Fruit fly (Drosophila melanogaster) whole organism, prepupa: ENCODE data around the gene CG42238.

ENCODE experiments used
- CG10631 ChIP-seq: fragments of 200-800 bp; sonication (Bioruptor generic); optimal IDR thresholded peaks from 2 replicates; lab custom pipeline; 2016; ENCODE audit warnings: missing biosample characterization, missing genetic modification characterization
- CG10669 ChIP-seq: fragments of 200-800 bp; sonication (Bioruptor generic); optimal IDR thresholded peaks from 3 replicates; lab custom pipeline; 2018; ENCODE audit warnings: missing biosample characterization, mild to moderate bottlenecking, missing genetic modification characterization, moderate library complexity
- CG11294 ChIP-seq: fragments of 200-800 bp; sonication (Bioruptor generic); IDR thresholded peaks from 2 replicates; pipeline ENCODE4 v1.3.6; 2022; ENCODE audit warnings: missing biosample characterization, missing genetic modification characterization
- CG11762 ChIP-seq: fragments of 200-800 bp; sonication (Bioruptor generic); optimal IDR thresholded peaks from 3 replicates; lab custom pipeline; 2016; ENCODE audit warnings: missing biosample characterization, missing genetic modification characterization; ENCODE audit not compliant: insufficient read depth
- CG11902 ChIP-seq: fragments of 200-800 bp; sonication (Bioruptor generic); optimal IDR thresholded peaks from 3 replicates; lab custom pipeline; 2016; ENCODE audit warnings: missing biosample characterization, missing genetic modification characterization
- CG15336 ChIP-seq: fragments of 200-800 bp; sonication (Bioruptor generic); IDR thresholded peaks from 2 replicates; pipeline ENCODE4 v1.3.6; 2022; ENCODE audit warnings: missing biosample characterization, missing genetic modification characterization
- CG16779 ChIP-seq: fragments of 200-800 bp; sonication (Bioruptor generic); optimal IDR thresholded peaks from 3 replicates; lab custom pipeline; 2017; ENCODE audit warnings: missing biosample characterization, mild to moderate bottlenecking, missing genetic modification characterization
- CG31627 ChIP-seq: fragments of 200-800 bp; sonication (Bioruptor generic); optimal IDR thresholded peaks from 3 replicates; lab custom pipeline; 2016; ENCODE audit warnings: missing biosample characterization, missing genetic modification characterization
- CG32006 ChIP-seq: fragments of 200-800 bp; sonication (Bioruptor generic); optimal IDR thresholded peaks from 3 replicates; lab custom pipeline; 2017; ENCODE audit warnings: missing biosample characterization, mild to moderate bottlenecking, missing genetic modification characterization
- CG34406 ChIP-seq: fragments of 200-800 bp; sonication (Bioruptor generic); optimal IDR thresholded peaks from 3 replicates; lab custom pipeline; 2016; ENCODE audit warnings: missing biosample characterization, missing genetic modification characterization
- CG3919 ChIP-seq: fragments of 200-800 bp; sonication (Bioruptor generic); optimal IDR thresholded peaks from 3 replicates; lab custom pipeline; 2016; ENCODE audit warnings: missing biosample characterization, missing genetic modification characterization
- CG4318 ChIP-seq: fragments of 200-800 bp; sonication (Bioruptor generic); optimal IDR thresholded peaks from 3 replicates; lab custom pipeline; 2017; ENCODE audit warnings: missing biosample characterization, mild to moderate bottlenecking, missing genetic modification characterization
- CG6276 ChIP-seq: fragments of 200-800 bp; sonication (Bioruptor generic); optimal IDR thresholded peaks from 2 replicates; lab custom pipeline; 2017; ENCODE audit warnings: missing biosample characterization, mild to moderate bottlenecking, missing genetic modification characterization
- CG6792 ChIP-seq: fragments of 200-800 bp; sonication (Bioruptor generic); optimal IDR thresholded peaks from 3 replicates; lab custom pipeline; 2016; ENCODE audit warnings: missing biosample characterization, missing genetic modification characterization
- CG6808 ChIP-seq: fragments of 200-800 bp; sonication (Bioruptor generic); optimal IDR thresholded peaks from 3 replicates; lab custom pipeline; 2017; ENCODE audit warnings: missing biosample characterization, missing genetic modification characterization, mild to moderate bottlenecking, moderate library complexity, missing genetic modification reagents
- CG6854 ChIP-seq: fragments of 200-800 bp; sonication (Bioruptor generic); optimal IDR thresholded peaks from 2 replicates; lab custom pipeline; 2017; ENCODE audit warnings: missing biosample characterization, mild to moderate bottlenecking, missing genetic modification characterization
- CG7368 ChIP-seq: fragments of 200-800 bp; sonication (Bioruptor generic); optimal IDR thresholded peaks from 3 replicates; lab custom pipeline; 2016; ENCODE audit warnings: missing biosample characterization, missing genetic modification characterization
- CG8119 ChIP-seq: fragments of 200-800 bp; sonication (Bioruptor generic); IDR thresholded peaks from 3 replicates; pipeline ENCODE4 v1.3.6; 2022; ENCODE audit warnings: missing biosample characterization, missing genetic modification characterization
- CG8319 ChIP-seq: fragments of 200-800 bp; sonication (Bioruptor generic); optimal IDR thresholded peaks from 3 replicates; lab custom pipeline; 2016; ENCODE audit warnings: missing biosample characterization, missing genetic modification characterization
- CG8632 ChIP-seq: fragments of 200-800 bp; sonication (Bioruptor generic); optimal IDR thresholded peaks from 3 replicates; lab custom pipeline; 2016; ENCODE audit warnings: missing biosample characterization, missing genetic modification characterization
- CG9139 ChIP-seq: fragments of 200-800 bp; sonication (Bioruptor generic); optimal IDR thresholded peaks from 3 replicates; lab custom pipeline; 2017; ENCODE audit warnings: missing biosample characterization, mild to moderate bottlenecking, missing genetic modification characterization
- Eip75B ChIP-seq: fragments of 200-800 bp; sonication (Bioruptor generic); optimal IDR thresholded peaks from 3 replicates; lab custom pipeline; 2016; ENCODE audit warnings: missing biosample characterization, missing genetic modification characterization
- Eip78C ChIP-seq: fragments of 200-800 bp; sonication (Bioruptor generic); peaks from one replicate; lab custom pipeline; 2016; ENCODE audit warnings: missing biosample characterization, missing genetic modification characterization
- Ets21C ChIP-seq: fragments of 200-800 bp; sonication (Bioruptor generic); optimal IDR thresholded peaks from 3 replicates; lab custom pipeline; 2016; ENCODE audit warnings: missing biosample characterization, missing genetic modification characterization
- Ets96B ChIP-seq: fragments of 200-800 bp; optimal IDR thresholded peaks from 2 replicates; lab custom pipeline; 2019; ENCODE audit warnings: missing biosample characterization, mild to moderate bottlenecking, missing genetic modification characterization, moderate library complexity
- Gug ChIP-seq: fragments of 200-800 bp; sonication (Bioruptor generic); IDR thresholded peaks from 2 replicates; pipeline ENCODE4 v1.3.6; 2022; ENCODE audit warnings: missing biosample characterization, missing genetic modification characterization
- Hr38 ChIP-seq: sonication (Bioruptor generic); optimal IDR thresholded peaks from 2 replicates; lab custom pipeline; 2016; ENCODE audit warnings: missing biosample characterization, missing genetic modification characterization
- Hr39 ChIP-seq: fragments of 200-800 bp; sonication (Bioruptor generic); optimal IDR thresholded peaks from 2 replicates; lab custom pipeline; 2016; ENCODE audit warnings: missing biosample characterization, missing genetic modification characterization
- Hr4 ChIP-seq: fragments of 200-800 bp; sonication (Bioruptor generic); optimal IDR thresholded peaks from 3 replicates; lab custom pipeline; 2016; ENCODE audit warnings: missing biosample characterization, missing genetic modification characterization
- Lpt ChIP-seq: fragments of 200-800 bp; sonication (Bioruptor generic); optimal IDR thresholded peaks from 3 replicates; lab custom pipeline; 2016; ENCODE audit warnings: missing biosample characterization, missing genetic modification characterization
- Met ChIP-seq: fragments of 200-800 bp; sonication (Bioruptor generic); optimal IDR thresholded peaks from 3 replicates; lab custom pipeline; 2016; ENCODE audit warnings: missing biosample characterization, missing genetic modification characterization
- OdsH ChIP-seq: fragments of 200-800 bp; sonication (Bioruptor generic); optimal IDR thresholded peaks from 3 replicates; lab custom pipeline; 2016; ENCODE audit warnings: missing biosample characterization, missing genetic modification characterization
- Smox ChIP-seq: fragments of 200-800 bp; sonication (Bioruptor generic); optimal IDR thresholded peaks from 3 replicates; lab custom pipeline; 2016; ENCODE audit warnings: missing biosample characterization, missing genetic modification characterization
- Sox102F ChIP-seq: fragments of 200-800 bp; sonication (Bioruptor generic); optimal IDR thresholded peaks from 2 replicates; lab custom pipeline; 2016; ENCODE audit warnings: missing biosample characterization, mild to moderate bottlenecking, missing genetic modification characterization
- Sox14 ChIP-seq: fragments of 200-800 bp; sonication (Bioruptor generic); optimal IDR thresholded peaks from 3 replicates; lab custom pipeline; 2016; ENCODE audit warnings: missing biosample characterization, missing genetic modification characterization
- Sox15 ChIP-seq: fragments of 200-800 bp; sonication (Bioruptor generic); optimal IDR thresholded peaks from 3 replicates; lab custom pipeline; 2016; ENCODE audit warnings: missing biosample characterization, missing genetic modification characterization
- achi ChIP-seq: fragments of 200-800 bp; sonication (Bioruptor generic); optimal IDR thresholded peaks from 3 replicates; lab custom pipeline; 2016; ENCODE audit warnings: missing biosample characterization, missing genetic modification characterization
- acj6 ChIP-seq: fragments of 200-800 bp; sonication (Bioruptor generic); optimal IDR thresholded peaks from 3 replicates; lab custom pipeline; 2016; ENCODE audit warnings: missing biosample characterization, missing genetic modification characterization
- cyc ChIP-seq: fragments of 200-800 bp; sonication (Bioruptor generic); optimal IDR thresholded peaks from 3 replicates; lab custom pipeline; 2016; ENCODE audit warnings: missing biosample characterization, missing genetic modification characterization
- dac ChIP-seq: fragments of 200-800 bp; sonication (Bioruptor generic); optimal IDR thresholded peaks from 2 replicates; lab custom pipeline; 2017; ENCODE audit warnings: missing biosample characterization, mild to moderate bottlenecking, missing genetic modification characterization
- dsx ChIP-seq: fragments of 200-800 bp; optimal IDR thresholded peaks from 3 replicates; lab custom pipeline; 2019; ENCODE audit warnings: missing biosample characterization, mild to moderate bottlenecking, missing genetic modification characterization, moderate library complexity; ENCODE audit not compliant: poor library complexity, severe bottlenecking
- eg ChIP-seq: fragments of 200-800 bp; sonication (Bioruptor generic); IDR thresholded peaks from 3 replicates; pipeline ENCODE4 v1.3.6; 2022; ENCODE audit warnings: missing biosample characterization, missing genetic modification characterization
- esn ChIP-seq: fragments of 200-800 bp; sonication (Bioruptor generic); optimal IDR thresholded peaks from 2 replicates; lab custom pipeline; 2016; ENCODE audit warnings: missing biosample characterization, mild to moderate bottlenecking, missing genetic modification characterization, moderate library complexity
- fd59A ChIP-seq: fragments of 200-800 bp; sonication (Bioruptor generic); optimal IDR thresholded peaks from 2 replicates; lab custom pipeline; 2017; ENCODE audit warnings: missing biosample characterization, mild to moderate bottlenecking, missing genetic modification characterization, missing genetic modification reagents
- fkh ChIP-seq: fragments of 200-800 bp; sonication (Bioruptor generic); optimal IDR thresholded peaks from 3 replicates; lab custom pipeline; 2017; ENCODE audit warnings: missing biosample characterization, mild to moderate bottlenecking, missing genetic modification characterization, moderate library complexity
- lz ChIP-seq: fragments of 200-800 bp; sonication (Bioruptor generic); optimal IDR thresholded peaks from 3 replicates; lab custom pipeline; 2016; ENCODE audit warnings: missing biosample characterization, missing genetic modification characterization
- net ChIP-seq: fragments of 200-800 bp; sonication (Bioruptor generic); optimal IDR thresholded peaks from 3 replicates; lab custom pipeline; 2016; ENCODE audit warnings: missing biosample characterization, missing genetic modification characterization
- pdm3 ChIP-seq: fragments of 200-800 bp; sonication (Bioruptor generic); optimal IDR thresholded peaks from 3 replicates; lab custom pipeline; 2016; ENCODE audit warnings: missing biosample characterization, missing genetic modification characterization
- salr ChIP-seq, 2 experiments: fragments of 200-800 bp; sonication (Bioruptor generic); optimal IDR thresholded peaks; 3 replicates each; lab custom pipeline; 2016 to 2018; ENCODE audit warnings: missing biosample characterization in 2 of 2, missing genetic modification characterization in 2 of 2, mild to moderate bottlenecking in 1 of 2
- spab ChIP-seq: fragments of 200-800 bp; sonication (Bioruptor generic); optimal IDR thresholded peaks from 2 replicates; lab custom pipeline; 2017; ENCODE audit warnings: missing biosample characterization, mild to moderate bottlenecking, missing genetic modification characterization, missing genetic modification reagents
- ss ChIP-seq, 2 experiments: fragments of 200-800 bp; sonication (Bioruptor generic); optimal IDR thresholded peaks; 2 replicates in 1 of 2; 3 replicates in 1 of 2; lab custom pipeline; 2017 to 2018; ENCODE audit warnings: mild to moderate bottlenecking in 2 of 2, missing biosample characterization in 2 of 2, missing genetic modification characterization in 2 of 2, moderate library complexity in 1 of 2
- svp ChIP-seq: fragments of 200-800 bp; sonication (Bioruptor generic); peaks from one replicate; lab custom pipeline; 2016; ENCODE audit warnings: missing biosample characterization, missing genetic modification characterization
- vri ChIP-seq: fragments of 200-800 bp; sonication (Bioruptor generic); optimal IDR thresholded peaks from 3 replicates; lab custom pipeline; 2016; ENCODE audit warnings: missing biosample characterization, mild to moderate bottlenecking, missing genetic modification characterization

Gene CG42238

dm6 chr2L:21005458-21005857 lies 46.5 kb downstream of the CG42238 start:
- peak; percentile 4 for TF ChIP-seq dac (GFP tag; lab: Kevin White, UChicago)
- TF ChIP-seq Eip78C (GFP tag; lab: Kevin White, UChicago): peak; percentile 76
- peak; percentile 69 for TF ChIP-seq CG10631 (GFP tag; lab: Kevin White, UChicago)
- peak; percentile 36 for TF ChIP-seq CG10669 (GFP tag; lab: Kevin White, UChicago)
- peak; percentile 40 for TF ChIP-seq net (GFP tag; lab: Kevin White, UChicago)
- peak; percentile 58 for TF ChIP-seq CG3919 (GFP tag; lab: Kevin White, UChicago)
- TF ChIP-seq CG11762 (GFP tag; lab: Kevin White, UChicago): peak; percentile 10
- no peak for TF ChIP-seq lz
- TF ChIP-seq CG6808 (GFP tag; lab: Kevin White, UChicago): peak; percentile 54
- TF ChIP-seq Hr4 (GFP tag; lab: Kevin White, UChicago): peak; percentile 32
- peak; percentile 42 for TF ChIP-seq CG4318 (GFP tag; lab: Kevin White, UChicago)
- TF ChIP-seq CG31627 (GFP tag; lab: Kevin White, UChicago): no peak
- TF ChIP-seq salr (GFP tag; optimal IDR thresholded peaks at IDR 0.05; lab: Kevin White, UChicago): peak in 1 of 2 experiments; percentile 64
- TF ChIP-seq CG8319 (GFP tag; lab: Kevin White, UChicago): no peak
- peak; percentile 44 for TF ChIP-seq CG9139 (GFP tag; lab: Kevin White, UChicago)
- TF ChIP-seq Hr38 (GFP tag; lab: Kevin White, UChicago): no peak
- peak; percentile 32 for TF ChIP-seq CG16779
- TF ChIP-seq Gug (GFP tag; lab: Robert Waterston, UW): no peak
- TF ChIP-seq acj6 (GFP tag; lab: Kevin White, UChicago): peak; percentile 54
- TF ChIP-seq Smox: no peak
- TF ChIP-seq OdsH (GFP tag; lab: Kevin White, UChicago): peak; percentile 67
- TF ChIP-seq CG6792 (GFP tag; lab: Kevin White, UChicago): peak; percentile 49
- TF ChIP-seq fd59A (GFP tag; lab: Kevin White, UChicago): peak; percentile 10
- TF ChIP-seq spab: peak; percentile 55
- peak; percentile 35 for TF ChIP-seq Lpt (GFP tag; lab: Kevin White, UChicago)
- TF ChIP-seq CG6276: peak; percentile 54
- TF ChIP-seq CG7368: no peak
- no peak for TF ChIP-seq CG6854 (GFP tag; lab: Kevin White, UChicago)
- no peak for TF ChIP-seq CG11294 (GFP tag; lab: Robert Waterston, UW)
- peak; percentile 70 for TF ChIP-seq Ets96B (tag; lab: Kevin White, UChicago)
- no peak for TF ChIP-seq Hr39 (GFP tag; lab: Kevin White, UChicago)
- TF ChIP-seq CG8119 (GFP tag; lab: Robert Waterston, UW): peak; percentile 73
- peak; percentile 67 for TF ChIP-seq CG32006 (GFP tag; lab: Kevin White, UChicago)
- no peak for TF ChIP-seq Ets21C (GFP tag; lab: Kevin White, UChicago)
- TF ChIP-seq Eip75B (GFP tag; lab: Kevin White, UChicago): peak; percentile 10
- no peak for TF ChIP-seq pdm3 (GFP tag; lab: Kevin White, UChicago)
- no peak for TF ChIP-seq Sox14 (GFP tag; lab: Kevin White, UChicago)
- peak; percentile 8 for TF ChIP-seq esn (GFP tag; lab: Kevin White, UChicago)
- TF ChIP-seq CG11902: no peak
- no peak for TF ChIP-seq vri (GFP tag; lab: Kevin White, UChicago)
- TF ChIP-seq Met (GFP tag; lab: Kevin White, UChicago): peak; percentile 4
- peak; percentile 12 to 60 for TF ChIP-seq ss (GFP tag; optimal IDR thresholded peaks at IDR 0.05; lab: Kevin White, UChicago)
- TF ChIP-seq dsx: peak; percentile 34
- TF ChIP-seq CG15336 (GFP tag; lab: Robert Waterston, UW): peak; percentile 75
- peak; percentile 41 for TF ChIP-seq svp (GFP tag; lab: Kevin White, UChicago)
- peak; percentile 70 for TF ChIP-seq achi (GFP tag; lab: Kevin White, UChicago)
- peak; percentile 48 for TF ChIP-seq CG8632 (GFP tag; lab: Kevin White, UChicago)
- no peak for TF ChIP-seq Sox15
- no peak for TF ChIP-seq cyc (GFP tag; lab: Kevin White, UChicago)
- no peak for TF ChIP-seq Sox102F
- TF ChIP-seq CG34406 (GFP tag; lab: Kevin White, UChicago): peak; percentile 33
- no peak for TF ChIP-seq eg
- TF ChIP-seq fkh: no peak
